Worm (Caenorhabditis elegans) whole organism, L4 larva: ENCODE results near the gene rhi-1.

ENCODE experiments used
- F37D6.2 ChIP-seq: sonication (generic microtip); optimal IDR thresholded peaks from 2 replicates; lab custom pipeline; 2016; ENCODE audit warnings: mild to moderate bottlenecking, missing genetic modification characterization, missing compliant biosample characterization
- R02D3.7 ChIP-seq: fragments of 150-350 bp; sonication (generic microtip); optimal IDR thresholded peaks from 3 replicates; lab custom pipeline; 2014; ENCODE audit warnings: missing biosample characterization, missing genetic modification characterization
- T20F7.1 ChIP-seq: fragments of 200-800 bp; sonication (Bioruptor generic); optimal IDR thresholded peaks from 2 replicates; lab custom pipeline; 2018; ENCODE audit warnings: mild to moderate bottlenecking, missing genetic modification characterization, missing compliant biosample characterization
- T26A8.4 ChIP-seq: fragments of 200-800 bp; sonication (Bioruptor generic); IDR thresholded peaks from 2 replicates; pipeline ENCODE4 v1.3.6; 2022; ENCODE audit warnings: missing genetic modification characterization, missing compliant biosample characterization
- aha-1 ChIP-seq: fragments of 150-350 bp; peaks from one replicate; lab custom pipeline; 2014; ENCODE audit warnings: missing biosample characterization, missing genetic modification characterization
- arid-1 ChIP-seq: fragments of 200-800 bp; sonication (Bioruptor generic); conservative IDR thresholded peaks from 2 replicates; pipeline ENCODE4 v1.3.6; 2022; ENCODE audit warnings: missing genetic modification reagents, missing genetic modification characterization, missing compliant biosample characterization
- attf-4 ChIP-seq: sonication (generic microtip); optimal IDR thresholded peaks from 3 replicates; lab custom pipeline; 2017; ENCODE audit warnings: missing biosample characterization, missing genetic modification characterization
- ctbp-1 ChIP-seq: fragments of 200-800 bp; sonication (Bioruptor generic); IDR thresholded peaks from 2 replicates; pipeline ENCODE4 v1.3.6; 2022; ENCODE audit warnings: missing genetic modification reagents, missing genetic modification characterization, missing compliant biosample characterization
- daf-16 ChIP-seq, 3 experiments: sonication (generic microtip); optimal IDR thresholded peaks; 2 replicates each; lab custom pipeline; 2016 to 2017; ENCODE audit warnings: missing genetic modification characterization in 3 of 3, missing genetic modification reagents in 3 of 3, mild to moderate bottlenecking in 2 of 3, missing compliant biosample characterization in 2 of 3, missing biosample characterization in 1 of 3, moderate library complexity in 1 of 3
- daf-19 ChIP-seq: fragments of 200-800 bp; sonication (Bioruptor generic); conservative IDR thresholded peaks from 2 replicates; pipeline ENCODE4 v1.3.6; 2022; ENCODE audit warnings: missing genetic modification characterization, missing compliant biosample characterization
- dmd-6 ChIP-seq: fragments of 200-800 bp; sonication (Bioruptor generic); IDR thresholded peaks from 2 replicates; pipeline ENCODE4 v1.3.6; 2022; ENCODE audit warnings: missing genetic modification reagents, missing genetic modification characterization, missing compliant biosample characterization
- dmd-9 ChIP-seq: fragments of 200-800 bp; sonication (Bioruptor generic); IDR thresholded peaks from 2 replicates; pipeline ENCODE4 v1.3.6; 2022; ENCODE audit warnings: missing genetic modification reagents, missing genetic modification characterization, missing compliant biosample characterization
- duxl-1 ChIP-seq: sonication (generic microtip); optimal IDR thresholded peaks from 2 replicates; lab custom pipeline; 2016; ENCODE audit warnings: mild to moderate bottlenecking, missing genetic modification characterization, moderate library complexity, missing compliant biosample characterization; ENCODE audit not compliant: poor library complexity
- dve-1 ChIP-seq: sonication (generic microtip); optimal IDR thresholded peaks from 2 replicates; lab custom pipeline; 2017; ENCODE audit warnings: antibody characterized with exemption, mild to moderate bottlenecking, missing genetic modification characterization, missing compliant biosample characterization; ENCODE audit not compliant: insufficient read depth
- egl-43 ChIP-seq: fragments of 200-800 bp; sonication (Bioruptor generic); IDR thresholded peaks from 2 replicates; pipeline ENCODE4 v1.3.6; 2022; ENCODE audit warnings: missing genetic modification reagents, missing genetic modification characterization, missing compliant biosample characterization
- hif-1 ChIP-seq, 2 experiments: sonication (generic microtip); optimal IDR thresholded peaks; 2 replicates each; lab custom pipeline; 2016 to 2017; ENCODE audit warnings: missing compliant biosample characterization in 2 of 2, missing genetic modification characterization in 2 of 2, missing genetic modification reagents in 2 of 2, missing genotype in 2 of 2, mild to moderate bottlenecking in 1 of 2
- hlh-11 ChIP-seq: fragments of 200-800 bp; sonication (Bioruptor generic); optimal IDR thresholded peaks from 2 replicates; lab custom pipeline; 2018; ENCODE audit warnings: mild to moderate bottlenecking, missing genetic modification characterization, missing compliant biosample characterization
- hlh-30 ChIP-seq: sonication (generic microtip); optimal IDR thresholded peaks from 2 replicates; lab custom pipeline; 2017; ENCODE audit warnings: antibody characterized with exemption, mild to moderate bottlenecking, missing genetic modification characterization, missing compliant biosample characterization; ENCODE audit not compliant: insufficient read depth
- hmg-1.1 ChIP-seq: fragments of 200-800 bp; sonication (Bioruptor generic); IDR thresholded peaks from 2 replicates; pipeline ENCODE4 v1.3.6; 2022; ENCODE audit warnings: missing genetic modification reagents, missing genetic modification characterization, missing compliant biosample characterization
- lin-15B ChIP-seq: fragments of 150-350 bp; sonication (generic microtip); optimal IDR thresholded peaks from 3 replicates; lab custom pipeline; 2014; ENCODE audit warnings: missing biosample characterization, missing genetic modification characterization
- lin-29 ChIP-seq: fragments of 200-800 bp; sonication (Bioruptor generic); IDR thresholded peaks from 2 replicates; pipeline ENCODE4 v1.3.6; 2022; ENCODE audit warnings: missing genetic modification reagents, missing genetic modification characterization, missing compliant biosample characterization
- lin-38 ChIP-seq: fragments of 200-800 bp; sonication (Bioruptor generic); IDR thresholded peaks from 2 replicates; pipeline ENCODE4 v1.3.6; 2022; ENCODE audit warnings: missing genetic modification reagents, missing genetic modification characterization, missing compliant biosample characterization
- madf-5 ChIP-seq, 2 experiments: fragments of 200-800 bp; sonication (Bioruptor generic); IDR thresholded peaks; 2 replicates each; pipeline ENCODE4 v1.3.6; 2022; ENCODE audit warnings: missing compliant biosample characterization in 2 of 2, missing genetic modification characterization in 2 of 2
- mdl-1 ChIP-seq, 2 experiments: fragments of 150-350 bp in 1 of 2; sonication (generic microtip) in 1 of 2; optimal IDR thresholded peaks; 2 replicates each; lab custom pipeline; 2014 to 2017; ENCODE audit warnings: missing biosample characterization in 2 of 2, missing genetic modification characterization in 2 of 2
- mep-1 ChIP-seq: fragments of 150-350 bp; sonication (generic microtip); optimal IDR thresholded peaks from 3 replicates; lab custom pipeline; 2014; ENCODE audit warnings: missing biosample characterization, missing genetic modification characterization
- mes-2 ChIP-seq: sonication (generic microtip); optimal IDR thresholded peaks from 2 replicates; lab custom pipeline; 2016; ENCODE audit warnings: missing genotype, mild to moderate bottlenecking, missing genetic modification characterization, missing compliant biosample characterization; ENCODE audit not compliant: poor library complexity, severe bottlenecking
- mxl-3 ChIP-seq: fragments of 200-800 bp; sonication (Bioruptor generic); optimal IDR thresholded peaks from 2 replicates; lab custom pipeline; 2018; ENCODE audit warnings: mild to moderate bottlenecking, missing genetic modification characterization, missing compliant biosample characterization
- nhr-111 ChIP-seq: fragments of 200-800 bp; sonication (Bioruptor generic); optimal IDR thresholded peaks from 2 replicates; lab custom pipeline; 2018; ENCODE audit warnings: mild to moderate bottlenecking, missing genetic modification characterization, missing compliant biosample characterization
- nhr-237 ChIP-seq: sonication (generic microtip); optimal IDR thresholded peaks from 2 replicates; lab custom pipeline; 2017; ENCODE audit warnings: missing biosample characterization, missing genetic modification characterization
- nhr-28 ChIP-seq: fragments of 150-350 bp; optimal IDR thresholded peaks from 2 replicates; lab custom pipeline; 2014; ENCODE audit warnings: missing biosample characterization, missing genetic modification characterization
- nhr-41 ChIP-seq: fragments of 200-800 bp; sonication (Bioruptor generic); IDR thresholded peaks from 2 replicates; pipeline ENCODE4 v1.3.6; 2022; ENCODE audit warnings: missing genetic modification reagents, missing genetic modification characterization, missing compliant biosample characterization
- nhr-48 ChIP-seq: sonication (generic microtip); optimal IDR thresholded peaks from 2 replicates; lab custom pipeline; 2016; ENCODE audit warnings: mild to moderate bottlenecking, missing genetic modification characterization, missing compliant biosample characterization
- nhr-6 ChIP-seq: fragments of 150-350 bp; optimal IDR thresholded peaks from 2 replicates; lab custom pipeline; 2014; ENCODE audit warnings: missing biosample characterization, missing genetic modification characterization
- nhr-77 ChIP-seq: fragments of 150-350 bp; optimal IDR thresholded peaks from 2 replicates; lab custom pipeline; 2014; ENCODE audit warnings: missing biosample characterization, missing genetic modification characterization
- pha-4 ChIP-seq, 2 experiments: fragments of 150-350 bp in 1 of 2; fragments of 200-800 bp in 1 of 2; sonication (Bioruptor generic) in 1 of 2; IDR thresholded peaks in 1 of 2; optimal IDR thresholded peaks in 1 of 2; 2 replicates each; pipeline versions ENCODE4 v1.3.6 to Lab custom; 2014 to 2022; ENCODE audit warnings: missing genetic modification characterization in 2 of 2, missing genetic modification reagents in 2 of 2, missing biosample characterization in 1 of 2, missing compliant biosample characterization in 1 of 2
- php-3 ChIP-seq: fragments of 200-800 bp; sonication (Bioruptor generic); IDR thresholded peaks from 2 replicates; pipeline ENCODE4 v1.3.6; 2022; ENCODE audit warnings: missing genetic modification reagents, missing genetic modification characterization, missing compliant biosample characterization
- pqm-1 ChIP-seq: sonication (generic microtip); optimal IDR thresholded peaks from 2 replicates; lab custom pipeline; 2017; ENCODE audit warnings: missing biosample characterization, missing genetic modification characterization
- saeg-2 ChIP-seq: fragments of 200-800 bp; sonication (Bioruptor generic); IDR thresholded peaks from 2 replicates; pipeline ENCODE4 v1.3.6; 2022; ENCODE audit warnings: missing genetic modification reagents, missing genetic modification characterization, missing compliant biosample characterization
- set-16 ChIP-seq: fragments of 200-800 bp; sonication (Bioruptor generic); IDR thresholded peaks from 2 replicates; pipeline ENCODE4 v1.3.6; 2022; ENCODE audit warnings: missing genetic modification reagents, missing genetic modification characterization, missing compliant biosample characterization
- skn-1 ChIP-seq: fragments of 150-350 bp; optimal IDR thresholded peaks from 2 replicates; lab custom pipeline; 2014; ENCODE audit warnings: missing biosample characterization, missing genetic modification characterization
- tag-97 ChIP-seq: fragments of 200-800 bp; sonication (Bioruptor generic); IDR thresholded peaks from 2 replicates; pipeline ENCODE4 v1.3.6; 2022; ENCODE audit warnings: missing genetic modification characterization, missing compliant biosample characterization
- unc-39 ChIP-seq: sonication (generic microtip); optimal IDR thresholded peaks from 2 replicates; lab custom pipeline; 2017; ENCODE audit warnings: missing biosample characterization, missing genetic modification characterization
- unc-62 ChIP-seq, 3 experiments: fragments of 150-350 bp in 1 of 3; sonication (generic microtip); optimal IDR thresholded peaks in 2 of 3; peaks in 1 of 3; 1 replicate in 1 of 3; 2 replicates in 2 of 3; lab custom pipeline; 2014 to 2017; ENCODE audit warnings: missing biosample characterization in 3 of 3, missing genetic modification characterization in 3 of 3, missing genetic modification reagents in 3 of 3, missing genotype in 1 of 3

The rhi-1 gene

DNA sequence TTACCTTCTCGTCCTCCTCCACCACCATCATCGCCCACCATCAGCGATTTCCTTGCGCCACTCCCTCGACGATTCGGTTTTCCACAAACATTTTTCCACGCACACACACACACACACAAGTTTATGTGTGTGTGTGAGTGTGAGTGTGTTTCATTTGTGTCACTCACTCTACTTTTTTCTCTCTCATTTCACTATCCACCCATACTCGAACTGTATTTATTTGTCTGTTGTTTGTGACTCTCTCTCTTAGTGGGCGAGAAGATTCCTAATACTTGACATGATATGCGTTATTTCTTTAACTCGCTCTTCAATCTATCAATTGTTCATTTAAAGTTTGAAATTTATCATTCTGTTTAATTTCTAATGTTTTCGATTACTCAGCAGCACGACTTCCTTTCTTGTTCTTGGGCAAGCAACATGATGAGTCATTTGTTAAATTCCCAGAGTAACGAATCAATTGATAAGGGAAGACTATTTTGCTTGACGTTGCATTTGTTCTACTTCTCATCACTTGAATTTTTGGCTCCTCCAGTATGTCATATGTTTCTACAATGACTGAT is 1.1 kb upstream of the rhi-1 start (continued):
- TF ChIP-seq nhr-48 (tag; lab: Kevin White, UChicago) (peak; percentile 7), hlh-30 (peak; percentile 22), aha-1 (tag; lab: Kevin White, UChicago) (peak; percentile 54), skn-1 (tag; lab: Kevin White, UChicago) (no peak), nhr-237 (tag; lab: Kevin White, UChicago) (no peak), egl-43 (GFP tag; lab: Robert Waterston, UW) (no peak), attf-4 (tag; lab: Kevin White, UChicago) (no peak), daf-19 (GFP tag; lab: Robert Waterston, UW) (no peak), dve-1 (tag; lab: Kevin White, UChicago) (peak; percentile 20), lin-38 (no peak), arid-1 (GFP tag; lab: Robert Waterston, UW) (no peak), hlh-11 (tag; lab: Kevin White, UChicago) (peak; percentile 49), nhr-41 (GFP tag; lab: Robert Waterston, UW) (no peak), daf-16 (GFP tag; optimal IDR thresholded peaks at IDR 0.05; lab: Kevin White, UChicago) (no peak), daf-16 (tag; optimal IDR thresholded peaks at IDR 0.05; lab: Kevin White, UChicago) (peak; percentile 76), mdl-1 (tag; optimal IDR thresholded peaks at IDR 0.05; lab: Kevin White, UChicago) (no peak), R02D3.7 (tag; lab: Kevin White, UChicago) (no peak), hif-1 (tag; optimal IDR thresholded peaks at IDR 0.05; lab: Kevin White, UChicago) (no peak), mxl-3 (GFP tag; lab: Kevin White, UChicago) (peak; percentile 20), unc-62 (GFP tag; optimal IDR thresholded peaks at IDR 0.05 in 1 of 2; lab: Kevin White, UChicago) (no peak), unc-62 (tag; optimal IDR thresholded peaks at IDR 0.05; lab: Kevin White, UChicago) (no peak), saeg-2 (GFP tag; lab: Robert Waterston, UW) (no peak), T20F7.1 (peak; percentile 13), php-3 (no peak), nhr-28 (tag; lab: Kevin White, UChicago) (peak; percentile 77), pqm-1 (peak; percentile 29)

DNA sequence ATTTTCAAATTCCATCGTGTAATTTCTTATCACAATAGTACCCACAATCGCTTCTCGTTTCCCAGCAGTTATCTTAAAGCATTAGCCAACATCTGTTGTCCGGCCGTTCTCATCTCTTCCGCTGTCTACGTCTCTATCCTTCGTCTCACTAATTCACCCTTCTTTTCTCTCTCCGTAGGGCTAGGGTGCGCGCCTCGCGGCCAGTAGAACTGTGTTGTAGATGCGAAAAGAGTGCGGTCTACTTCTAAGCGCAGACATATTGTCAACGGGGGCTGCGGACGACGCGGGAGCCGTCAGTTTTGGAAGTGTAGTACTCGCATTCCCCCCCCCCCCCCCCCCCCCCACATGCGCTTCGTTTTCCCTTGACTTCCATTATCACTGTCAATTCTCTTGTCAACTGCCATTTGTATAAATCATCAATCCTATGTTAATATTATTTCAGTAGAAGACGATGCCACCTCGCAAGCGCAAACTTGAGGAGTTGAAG is 5.4 kb downstream of the rhi-1 start, which contains the start of gene spr-3:
TSS of gene spr-3 (plus strand) at position 437 of the 487 bp plus-strand sequence.
- TF ChIP-seq nhr-77 (tag; lab: Kevin White, UChicago), result no peak
- TF ChIP-seq daf-16 (GFP tag; optimal IDR thresholded peaks at IDR 0.05; lab: Kevin White, UChicago), result no peak
- peak; percentile 18 for TF ChIP-seq daf-16 (tag; optimal IDR thresholded peaks at IDR 0.05; lab: Kevin White, UChicago)
- no peak for TF ChIP-seq mdl-1 (tag; optimal IDR thresholded peaks at IDR 0.05; lab: Kevin White, UChicago)
- peak; percentile 41 for TF ChIP-seq dve-1 (tag; lab: Kevin White, UChicago)
- no peak for TF ChIP-seq T20F7.1
- TF ChIP-seq tag-97, result no peak
- peak; percentile 6 for TF ChIP-seq mep-1 (tag; lab: Kevin White, UChicago)
- TF ChIP-seq dmd-9 (GFP tag; lab: Robert Waterston, UW), result 0 out of 2 replicates have a peak, but pooled peaks have one; percentile 50
- peak; percentile 50; the same call in 1 of the 2 replicates for TF ChIP-seq pha-4 (GFP tag; IDR thresholded peaks at IDR 0.05; lab: Robert Waterston, UW)
- no peak for TF ChIP-seq pha-4 (tag; optimal IDR thresholded peaks at IDR 0.05; lab: Kevin White, UChicago)
- TF ChIP-seq dmd-6 (GFP tag; lab: Robert Waterston, UW), result peak; percentile 9; the same call in 1 of the 2 replicates
- peak; percentile 48 for TF ChIP-seq hlh-11 (tag; lab: Kevin White, UChicago)
- TF ChIP-seq set-16, result peak; percentile 62
- 0 out of 2 replicates have a peak, but pooled peaks have one; percentile 19 for TF ChIP-seq hmg-1.1
- peak; percentile 30 for TF ChIP-seq mes-2
- peak; percentile 27 for TF ChIP-seq mxl-3 (GFP tag; lab: Kevin White, UChicago)

DNA sequence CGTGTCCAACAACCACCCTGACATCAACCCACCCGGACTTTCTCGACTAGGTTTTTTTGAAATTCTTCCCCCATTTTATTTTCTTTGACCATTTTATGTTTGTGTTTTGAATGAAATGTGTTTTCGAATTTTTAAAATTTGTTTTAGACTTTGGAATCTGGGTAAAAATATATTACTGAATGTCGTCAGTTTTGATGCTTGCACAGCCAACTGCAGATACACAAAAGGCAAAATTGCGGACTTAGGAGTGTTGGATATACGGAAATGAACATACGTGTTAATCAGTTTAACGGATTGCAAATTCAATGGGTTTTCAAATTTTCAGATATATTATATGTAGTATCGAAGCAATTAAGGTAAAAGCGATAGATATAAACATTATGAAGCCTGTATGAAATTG is 8.4 kb downstream of the rhi-1 start:
- TF ChIP-seq duxl-1 (tag; lab: Kevin White, UChicago) (no peak), R02D3.7 (tag; lab: Kevin White, UChicago) (no peak), lin-29 (no peak), hlh-30 (peak; percentile 23), lin-15B (no peak), pqm-1 (no peak), nhr-111 (GFP tag; lab: Kevin White, UChicago) (no peak), saeg-2 (GFP tag; lab: Robert Waterston, UW) (no peak), nhr-28 (tag; lab: Kevin White, UChicago) (no peak), madf-5 (GFP tag; IDR thresholded peaks at IDR 0.05; lab: Robert Waterston, UW) (no peak), dmd-6 (GFP tag; lab: Robert Waterston, UW) (no peak), mes-2 (peak; percentile 46), T26A8.4 (GFP tag; lab: Robert Waterston, UW) (no peak), ctbp-1 (GFP tag; lab: Robert Waterston, UW) (no peak), php-3 (no peak), mep-1 (tag; lab: Kevin White, UChicago) (peak; percentile 43), nhr-6 (peak; percentile 61), unc-39 (tag; lab: Kevin White, UChicago) (no peak), F37D6.2 (tag; lab: Kevin White, UChicago) (no peak)
